Worm (Caenorhabditis elegans) whole organism, L2 larva: ENCODE results near the gene gpdh-2.

Experiments
- ama-1 ChIP-seq: fragments of 150-350 bp; optimal IDR thresholded peaks from 2 replicates; lab custom pipeline; 2018; ENCODE audit warnings: inconsistent platforms
- fos-1 ChIP-seq: fragments of 150-350 bp; optimal IDR thresholded peaks from 2 replicates; lab custom pipeline; 2014; ENCODE audit warnings: missing biosample characterization, missing genetic modification characterization
- mbf-1 ChIP-seq: sonication (generic microtip); optimal IDR thresholded peaks from 2 replicates; lab custom pipeline; 2017; ENCODE audit warnings: missing biosample characterization, missing genetic modification characterization
- nhr-237 ChIP-seq: fragments of 150-350 bp; optimal IDR thresholded peaks from 2 replicates; lab custom pipeline; 2014; ENCODE audit warnings: missing biosample characterization, missing genetic modification characterization

ce11 chrIII:9823748-9824147, 35.2 kb downstream of the gpdh-2 start:
- TF ChIP-seq ama-1 (lab: Kevin White, UChicago) (no peak), mbf-1 (tag; lab: Kevin White, UChicago) (no peak), fos-1 (tag; lab: Kevin White, UChicago) (no peak), nhr-237 (no peak)
